Fruit fly (Drosophila melanogaster) whole organism, prepupa: ENCODE measurements around the gene lark.

ENCODE experiments used
- CG31627 ChIP-seq: fragments of 200-800 bp; sonication (Bioruptor generic); optimal IDR thresholded peaks from 3 replicates; lab custom pipeline; 2016; ENCODE audit warnings: missing biosample characterization, missing genetic modification characterization
- CG4318 ChIP-seq: fragments of 200-800 bp; sonication (Bioruptor generic); optimal IDR thresholded peaks from 3 replicates; lab custom pipeline; 2017; ENCODE audit warnings: missing biosample characterization, mild to moderate bottlenecking, missing genetic modification characterization
- CG6276 ChIP-seq: fragments of 200-800 bp; sonication (Bioruptor generic); optimal IDR thresholded peaks from 2 replicates; lab custom pipeline; 2017; ENCODE audit warnings: missing biosample characterization, mild to moderate bottlenecking, missing genetic modification characterization
- CG6808 ChIP-seq: fragments of 200-800 bp; sonication (Bioruptor generic); optimal IDR thresholded peaks from 3 replicates; lab custom pipeline; 2017; ENCODE audit warnings: missing biosample characterization, missing genetic modification characterization, mild to moderate bottlenecking, moderate library complexity, missing genetic modification reagents
- Hr39 ChIP-seq: fragments of 200-800 bp; sonication (Bioruptor generic); optimal IDR thresholded peaks from 2 replicates; lab custom pipeline; 2016; ENCODE audit warnings: missing biosample characterization, missing genetic modification characterization
- OdsH ChIP-seq: fragments of 200-800 bp; sonication (Bioruptor generic); optimal IDR thresholded peaks from 3 replicates; lab custom pipeline; 2016; ENCODE audit warnings: missing biosample characterization, missing genetic modification characterization
- Sox102F ChIP-seq: fragments of 200-800 bp; sonication (Bioruptor generic); optimal IDR thresholded peaks from 2 replicates; lab custom pipeline; 2016; ENCODE audit warnings: missing biosample characterization, mild to moderate bottlenecking, missing genetic modification characterization
- topi ChIP-seq: fragments of 200-800 bp; sonication (Bioruptor generic); optimal IDR thresholded peaks from 3 replicates; lab custom pipeline; 2016; ENCODE audit warnings: missing biosample characterization, missing genetic modification characterization

DNA sequence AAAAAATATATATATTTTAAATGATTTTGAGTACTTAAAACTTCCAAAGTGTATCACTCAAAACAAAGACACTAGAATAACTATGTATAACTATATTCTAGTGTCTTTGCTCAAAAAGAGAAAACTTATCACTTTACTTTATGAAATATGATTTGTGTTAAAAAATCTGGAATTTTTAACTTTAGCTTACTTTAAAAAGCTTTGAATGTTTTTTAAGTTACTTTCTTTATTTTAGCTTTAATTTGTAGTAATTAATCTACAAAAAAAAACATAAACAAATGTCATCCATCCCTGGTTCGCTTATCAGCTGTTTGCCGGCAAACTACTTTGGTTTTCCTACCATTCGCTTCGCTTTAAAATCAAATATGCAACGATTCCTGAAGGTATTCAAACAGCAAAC, 19.3 kb upstream of the lark start, which contains the start of gene CG8607:
- TF ChIP-seq Sox102F: no peak
- TF ChIP-seq OdsH: no peak
- TF ChIP-seq CG6808 (GFP tag; lab: Kevin White, UChicago): no peak
- no peak for TF ChIP-seq CG6276 (GFP tag; lab: Kevin White, UChicago)
- TF ChIP-seq topi (GFP tag; lab: Kevin White, UChicago): no peak
- TF ChIP-seq CG31627: no peak
- TF ChIP-seq Hr39 (GFP tag; lab: Kevin White, UChicago): no peak
- TF ChIP-seq CG4318: no peak
